Fruit fly (Drosophila melanogaster): ENCODE data around the gene CG32755.

Gene CG32755

DNA sequence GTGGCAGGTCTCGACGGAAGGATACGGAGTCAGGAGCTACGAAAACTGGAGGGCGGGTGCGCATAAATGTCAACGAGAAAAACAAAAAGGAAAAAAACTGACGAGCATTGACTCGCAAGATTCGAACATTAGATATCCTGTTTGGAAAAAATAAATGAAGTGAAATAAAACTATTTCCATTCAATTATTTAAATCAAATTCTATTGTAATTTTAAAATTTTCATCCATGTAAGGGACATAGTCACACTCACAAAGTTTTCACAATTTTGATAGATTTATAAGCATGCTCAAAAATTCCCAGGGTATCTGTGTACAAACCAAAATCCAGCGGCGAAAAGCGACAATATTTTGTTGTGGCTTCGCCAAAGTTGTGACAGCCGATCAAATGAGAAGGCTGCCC is 45.9 kb downstream of the CG32755 start:
- TF ChIP-seq hbn (GFP tag; IDR thresholded peaks at IDR 0.05; ENCODE audit: partially characterized antibody), result no peak
- TF ChIP-seq btn (GFP tag; optimal IDR thresholded peaks at IDR 0.05), result no peak
- TF ChIP-seq cg (GFP tag; optimal IDR thresholded peaks at IDR 0.05), result no peak
- TF ChIP-seq aop (GFP tag; IDR thresholded peaks at IDR 0.05), result no peak
- TF ChIP-seq CG30403 (GFP tag; optimal IDR thresholded peaks at IDR 0.05), result peak; percentile 27
- no peak for TF ChIP-seq rib (GFP tag; IDR thresholded peaks at IDR 0.05)
- no peak for TF ChIP-seq CG17912 (GFP tag; optimal IDR thresholded peaks at IDR 0.05)
- TF ChIP-seq CG9797 (GFP tag; optimal IDR thresholded peaks at IDR 0.05), result no peak
- no peak for TF ChIP-seq bigmax (GFP tag; optimal IDR thresholded peaks at IDR 0.05)
- TF ChIP-seq Sry-δ (GFP tag; optimal IDR thresholded peaks at IDR 0.05), result no peak
- no peak for TF ChIP-seq CG14441 (GFP tag; IDR thresholded peaks at IDR 0.05)
- no peak for TF ChIP-seq CG30431 (GFP tag; optimal IDR thresholded peaks at IDR 0.05)
- TF ChIP-seq CG6791 (GFP tag; IDR thresholded peaks at IDR 0.05; ENCODE audit: partially characterized antibody), result no peak
- TF ChIP-seq CG15479 (GFP tag; optimal IDR thresholded peaks at IDR 0.05), result no peak
- no peak for TF ChIP-seq CG18764 (GFP tag; optimal IDR thresholded peaks at IDR 0.05)
- no peak for TF ChIP-seq Myb (GFP tag; optimal IDR thresholded peaks at IDR 0.05)
- TF ChIP-seq corto (GFP tag; optimal IDR thresholded peaks at IDR 0.05), result no peak
- TF ChIP-seq ind (GFP tag; optimal IDR thresholded peaks at IDR 0.05), result no peak
- peak; percentile 35 for TF ChIP-seq CG10267 (tag; optimal IDR thresholded peaks at IDR 0.05)
- peak; percentile 48; the same call in 1 of the 2 replicates for TF ChIP-seq H2.0 (GFP tag; IDR thresholded peaks at IDR 0.05)
- TF ChIP-seq CG6813 (GFP tag; optimal IDR thresholded peaks at IDR 0.05), result no peak
- TF ChIP-seq Side (GFP tag; optimal IDR thresholded peaks at IDR 0.05), result no peak
- peak; percentile 32 for TF ChIP-seq az2 (GFP tag; optimal IDR thresholded peaks at IDR 0.05)
- TF ChIP-seq CG31441 (GFP tag; IDR thresholded peaks at IDR 0.05), result peak; percentile 29; the same call in 1 of the 2 replicates
- TF ChIP-seq tup (GFP tag; optimal IDR thresholded peaks at IDR 0.05), result no peak
- TF ChIP-seq fru (optimal IDR thresholded peaks at IDR 0.05), result no peak
- TF ChIP-seq gt (GFP tag; IDR thresholded peaks at IDR 0.05), result no peak
- no peak for TF ChIP-seq CG11723 (GFP tag; optimal IDR thresholded peaks at IDR 0.05)
- TF ChIP-seq CG18262 (tag; optimal IDR thresholded peaks at IDR 0.05), result peak; percentile 45
- no peak for TF ChIP-seq Meics (GFP tag; optimal IDR thresholded peaks at IDR 0.05)
- TF ChIP-seq HLH4C (GFP tag; IDR thresholded peaks at IDR 0.05; ENCODE audit: partially characterized antibody), result no peak
- TF ChIP-seq run (tag; optimal IDR thresholded peaks at IDR 0.05), result no peak
- peak; percentile 31 for TF ChIP-seq CG8388 (GFP tag; optimal IDR thresholded peaks at IDR 0.05)
- TF ChIP-seq Ada2b (GFP tag; IDR thresholded peaks at IDR 0.05), result 0 out of 2 replicates have a peak, but pooled peaks have one; percentile 15
- no peak for TF ChIP-seq CG2116 (GFP tag; optimal IDR thresholded peaks at IDR 0.05)
- no peak for TF ChIP-seq CG3995 (GFP tag; optimal IDR thresholded peaks at IDR 0.05)
- no peak for TF ChIP-seq ssp (GFP tag; IDR thresholded peaks at IDR 0.05)
- TF ChIP-seq Optix (GFP tag; IDR thresholded peaks at IDR 0.05), result no peak
- TF ChIP-seq Hr51 (GFP tag; optimal IDR thresholded peaks at IDR 0.05), result peak in 1 of 2 experiments; percentile 6
- no peak for TF ChIP-seq CG16813 (GFP tag; IDR thresholded peaks at IDR 0.05; ENCODE audit: partially characterized antibody)
- no peak for TF ChIP-seq CG18476 (GFP tag; optimal IDR thresholded peaks at IDR 0.05)
- no peak for TF ChIP-seq Eip74EF (GFP tag; optimal IDR thresholded peaks at IDR 0.05)
- no peak for TF ChIP-seq CG11093 (GFP tag; IDR thresholded peaks at IDR 0.05)
- TF ChIP-seq vnd (GFP tag; IDR thresholded peaks at IDR 0.05; ENCODE audit: partially characterized antibody), result no peak
- TF ChIP-seq CG7963 (GFP tag; IDR thresholded peaks at IDR 0.05; ENCODE audit: partially characterized antibody), result no peak
- no peak for TF ChIP-seq CG2889 (GFP tag; IDR thresholded peaks at IDR 0.05)
- no peak for TF ChIP-seq slp2 (GFP tag; optimal IDR thresholded peaks at IDR 0.05)
- TF ChIP-seq CG10209 (GFP tag; optimal IDR thresholded peaks at IDR 0.05), result peak; percentile 9
- no peak for TF ChIP-seq CG4730 (GFP tag; IDR thresholded peaks at IDR 0.05)
- peak; percentile 11 for TF ChIP-seq Oli (tag; optimal IDR thresholded peaks at IDR 0.05)
- TF ChIP-seq CkIIα-i1 (GFP tag; IDR thresholded peaks at IDR 0.05), result no peak

Data from whole organism, embryonic.